Worm (Caenorhabditis elegans) whole organism, L1 larva: ENCODE measurements around the gene fbxa-4.

ENCODE experiments used
- ceh-90 ChIP-seq: sonication (generic microtip); optimal IDR thresholded peaks from 2 replicates; lab custom pipeline; 2016; ENCODE audit warnings: missing genetic modification characterization, missing compliant biosample characterization
- elt-3 ChIP-seq, 6 experiments: fragments of 150-350 bp in 1 of 6; sonication (generic microtip); optimal IDR thresholded peaks; 2 replicates each; lab custom pipeline; 2017 to 2018; ENCODE audit warnings: missing biosample characterization in 6 of 6, missing genetic modification characterization in 6 of 6, inconsistent platforms in 1 of 6
- unc-62 ChIP-seq: fragments of 150-350 bp; optimal IDR thresholded peaks from 2 replicates; lab custom pipeline; 2014; ENCODE audit warnings: missing biosample characterization, missing genetic modification reagents, missing genetic modification characterization

- TF ChIP-seq unc-62 (GFP tag; lab: Kevin White, UChicago) (no peak), elt-3 (tag; optimal IDR thresholded peaks at IDR 0.05; lab: Kevin White, UChicago) (no peak), ceh-90 (tag; lab: Kevin White, UChicago) (no peak)
These were observed 48.5 kb downstream of the fbxa-4 start, which contains the start of the genes F43C11.12 and F16G10.5 for ce11 chrII:2366623-2367365.
